Fruit fly (Drosophila melanogaster) whole organism, embryonic: ENCODE results near the gene Polr2I.

Experiments used
- Atf3 ChIP-seq: fragments of 200-800 bp; sonication (Bioruptor generic); optimal IDR thresholded peaks from 3 replicates; lab custom pipeline; 2016; ENCODE audit warnings: missing biosample characterization, missing genetic modification characterization
- Awh ChIP-seq: fragments of 200-800 bp; sonication (Bioruptor generic); IDR thresholded peaks from 2 replicates; pipeline ENCODE4, ENCODE4 v1.3.6; 2022; ENCODE audit warnings: missing biosample characterization, missing genetic modification characterization
- CG10431 ChIP-seq: fragments of 200-800 bp; sonication (Bioruptor generic); optimal IDR thresholded peaks from 3 replicates; lab custom pipeline; 2018; ENCODE audit warnings: missing biosample characterization, mild to moderate bottlenecking, missing genetic modification characterization
- CG11504 ChIP-seq: fragments of 200-800 bp; sonication (Bioruptor generic); optimal IDR thresholded peaks from 3 replicates; lab custom pipeline; 2019; ENCODE audit warnings: missing biosample characterization, mild to moderate bottlenecking, missing genetic modification characterization, moderate library complexity
- CG11696 ChIP-seq: fragments of 200-800 bp; sonication (Bioruptor generic); IDR thresholded peaks from 2 replicates; pipeline ENCODE4 v1.3.6; 2022; ENCODE audit warnings: missing biosample characterization, missing genetic modification characterization
- CG12219 ChIP-seq: fragments of 200-800 bp; sonication (Bioruptor generic); optimal IDR thresholded peaks from 3 replicates; lab custom pipeline; 2018; ENCODE audit warnings: missing biosample characterization, mild to moderate bottlenecking, missing genetic modification characterization
- CG13123 ChIP-seq: fragments of 200-800 bp; sonication (Bioruptor generic); optimal IDR thresholded peaks from 2 replicates; lab custom pipeline; 2016; ENCODE audit warnings: missing biosample characterization, missing genetic modification characterization
- CG13624 ChIP-seq: fragments of 200-800 bp; sonication (Bioruptor generic); optimal IDR thresholded peaks from 2 replicates; lab custom pipeline; 2016; ENCODE audit warnings: missing biosample characterization, missing genetic modification characterization
- CG15073 ChIP-seq: fragments of 200-800 bp; sonication (Bioruptor generic); optimal IDR thresholded peaks from 2 replicates; lab custom pipeline; 2016; ENCODE audit warnings: missing biosample characterization, missing genetic modification characterization
- CG2120 ChIP-seq: fragments of 200-800 bp; sonication (Bioruptor generic); optimal IDR thresholded peaks from 3 replicates; lab custom pipeline; 2016; ENCODE audit warnings: missing biosample characterization, missing genetic modification characterization
- CG32772 ChIP-seq: fragments of 200-800 bp; sonication (Bioruptor generic); IDR thresholded peaks from 2 replicates; pipeline ENCODE4 v1.3.6; 2022; ENCODE audit warnings: missing biosample characterization, missing genetic modification characterization
- CG3995 ChIP-seq: fragments of 200-800 bp; sonication (Bioruptor generic); optimal IDR thresholded peaks from 3 replicates; lab custom pipeline; 2016; ENCODE audit warnings: missing biosample characterization, missing genetic modification characterization
- CG43689 ChIP-seq: fragments of 200-800 bp; sonication (Bioruptor generic); IDR thresholded peaks from 2 replicates; pipeline ENCODE4 v1.3.6; 2022; ENCODE audit warnings: missing biosample characterization, missing genetic modification characterization
- CG4424 ChIP-seq: fragments of 200-800 bp; sonication (Bioruptor generic); optimal IDR thresholded peaks from 3 replicates; lab custom pipeline; 2016; ENCODE audit warnings: missing biosample characterization, missing genetic modification characterization
- CG4730 ChIP-seq: fragments of 200-800 bp; sonication (Bioruptor generic); IDR thresholded peaks from 2 replicates; pipeline ENCODE4 v1.3.6; 2022; ENCODE audit warnings: missing biosample characterization, missing genetic modification characterization
- CG7271 ChIP-seq: fragments of 200-800 bp; sonication (Bioruptor generic); optimal IDR thresholded peaks from 2 replicates; lab custom pipeline; 2018; ENCODE audit warnings: missing biosample characterization, mild to moderate bottlenecking, missing genetic modification characterization, moderate library complexity
- CG9437 ChIP-seq: fragments of 200-800 bp; sonication (Bioruptor generic); optimal IDR thresholded peaks from 2 replicates; lab custom pipeline; 2018; ENCODE audit warnings: missing biosample characterization, mild to moderate bottlenecking, missing genetic modification characterization
- CG9797 ChIP-seq: fragments of 200-800 bp; sonication (Bioruptor generic); optimal IDR thresholded peaks from 3 replicates; lab custom pipeline; 2018; ENCODE audit warnings: missing biosample characterization, mild to moderate bottlenecking, missing genetic modification characterization
- CoRest ChIP-seq: fragments of 200-800 bp; sonication (Bioruptor generic); optimal IDR thresholded peaks from 3 replicates; lab custom pipeline; 2018; ENCODE audit warnings: missing biosample characterization, mild to moderate bottlenecking, missing genetic modification characterization, moderate library complexity
- D19A ChIP-seq: fragments of 200-800 bp; optimal IDR thresholded peaks from 3 replicates; lab custom pipeline; 2019; ENCODE audit warnings: missing biosample characterization, mild to moderate bottlenecking, missing genetic modification characterization, moderate library complexity
- Dbx ChIP-seq: fragments of 200-800 bp; sonication (Bioruptor generic); IDR thresholded peaks from 3 replicates; pipeline ENCODE4 v1.3.6; 2022; ENCODE audit warnings: missing biosample characterization, missing genetic modification characterization
- E2f1 ChIP-seq: fragments of 200-800 bp; sonication (Bioruptor generic); IDR thresholded peaks from 2 replicates; pipeline ENCODE4 v1.3.6; 2022; ENCODE audit warnings: missing biosample characterization, missing genetic modification characterization
- Ets97D ChIP-seq: fragments of 200-800 bp; sonication (Bioruptor generic); optimal IDR thresholded peaks from 3 replicates; lab custom pipeline; 2016; ENCODE audit warnings: missing biosample characterization, missing genetic modification characterization
- NfI ChIP-seq: fragments of 200-800 bp; sonication (Bioruptor generic); optimal IDR thresholded peaks from 3 replicates; lab custom pipeline; 2018; ENCODE audit warnings: missing biosample characterization, mild to moderate bottlenecking, missing genetic modification characterization, moderate library complexity
- Optix ChIP-seq: fragments of 200-800 bp; sonication (Bioruptor generic); IDR thresholded peaks from 3 replicates; pipeline ENCODE4 v1.3.6; 2022; ENCODE audit warnings: missing biosample characterization, missing genetic modification characterization
- PHDP ChIP-seq: fragments of 200-800 bp; sonication (Bioruptor generic); optimal IDR thresholded peaks from 3 replicates; lab custom pipeline; 2018; ENCODE audit warnings: missing biosample characterization, mild to moderate bottlenecking, missing genetic modification characterization, moderate library complexity
- Scr ChIP-seq: fragments of 200-800 bp; sonication (Bioruptor generic); IDR thresholded peaks from 2 replicates; pipeline ENCODE4 v1.3.6; 2022; ENCODE audit warnings: missing biosample characterization, missing genetic modification characterization; ENCODE audit not compliant: partially characterized antibody
- Xrp1 ChIP-seq: fragments of 200-800 bp; sonication (Bioruptor generic); IDR thresholded peaks from 2 replicates; pipeline ENCODE4 v1.3.6; 2022; ENCODE audit warnings: missing biosample characterization, missing genetic modification characterization
- aop ChIP-seq: fragments of 200-800 bp; sonication (Bioruptor generic); IDR thresholded peaks from 2 replicates; pipeline ENCODE4 v1.3.6; 2022; ENCODE audit warnings: missing biosample characterization, missing genetic modification characterization
- ato ChIP-seq: fragments of 200-800 bp; sonication (Bioruptor generic); IDR thresholded peaks from 2 replicates; pipeline ENCODE4 v1.3.6; 2022; ENCODE audit warnings: missing biosample characterization, missing genetic modification characterization; ENCODE audit not compliant: partially characterized antibody
- az2 ChIP-seq: fragments of 200-800 bp; sonication (Bioruptor generic); optimal IDR thresholded peaks from 3 replicates; lab custom pipeline; 2016; ENCODE audit warnings: missing biosample characterization, missing genetic modification characterization
- croc ChIP-seq: fragments of 200-800 bp; sonication (Bioruptor generic); conservative IDR thresholded peaks from 3 replicates; pipeline ENCODE4 v1.3.6; 2022; ENCODE audit warnings: missing biosample characterization, missing genetic modification characterization
- dati ChIP-seq: fragments of 200-800 bp; sonication (Bioruptor generic); IDR thresholded peaks from 2 replicates; pipeline ENCODE4 v1.3.6; 2022; ENCODE audit warnings: missing biosample characterization, missing genetic modification characterization
- emc ChIP-seq: fragments of 200-800 bp; sonication (Bioruptor generic); optimal IDR thresholded peaks from 2 replicates; lab custom pipeline; 2016; ENCODE audit warnings: missing biosample characterization, missing genetic modification characterization
- ems ChIP-seq: fragments of 200-800 bp; sonication (Bioruptor generic); optimal IDR thresholded peaks from 3 replicates; lab custom pipeline; 2016; ENCODE audit warnings: missing biosample characterization, missing genetic modification characterization
- fd96Cb ChIP-seq: fragments of 200-800 bp; sonication (Bioruptor generic); optimal IDR thresholded peaks from 2 replicates; lab custom pipeline; 2018; ENCODE audit warnings: missing biosample characterization, mild to moderate bottlenecking, missing genetic modification characterization, moderate library complexity
- grau ChIP-seq: fragments of 200-800 bp; optimal IDR thresholded peaks from 3 replicates; lab custom pipeline; 2019; ENCODE audit warnings: missing biosample characterization, mild to moderate bottlenecking, missing genetic modification characterization, moderate library complexity
- gsb-n ChIP-seq: fragments of 200-800 bp; sonication (Bioruptor generic); optimal IDR thresholded peaks from 3 replicates; lab custom pipeline; 2018; ENCODE audit warnings: missing biosample characterization, mild to moderate bottlenecking, missing genetic modification characterization
- hb ChIP-seq: fragments of 200-800 bp; sonication (Bioruptor generic); IDR thresholded peaks from 3 replicates; pipeline ENCODE4 v1.3.6; 2022; ENCODE audit warnings: missing biosample characterization, missing genetic modification characterization; ENCODE audit not compliant: partially characterized antibody
- inv ChIP-seq: fragments of 200-800 bp; sonication (Bioruptor generic); IDR thresholded peaks from 2 replicates; pipeline ENCODE4 v1.3.6; 2022; ENCODE audit warnings: missing biosample characterization, missing genetic modification characterization; ENCODE audit not compliant: partially characterized antibody
- knrl ChIP-seq: fragments of 200-800 bp; sonication (Bioruptor generic); IDR thresholded peaks from 3 replicates; pipeline ENCODE4 v1.3.6; 2022; ENCODE audit warnings: missing biosample characterization, missing genetic modification characterization; ENCODE audit not compliant: partially characterized antibody
- lilli ChIP-seq: fragments of 200-800 bp; sonication (Bioruptor generic); optimal IDR thresholded peaks from 3 replicates; lab custom pipeline; 2016; ENCODE audit warnings: missing biosample characterization, missing genetic modification characterization
- pan ChIP-seq, 4 experiments: fragments of >200 bp in 3 of 4; fragments of 200-800 bp in 1 of 4; sonication (Bioruptor generic) in 1 of 4; optimal IDR thresholded peaks in 3 of 4; IDR thresholded peaks in 1 of 4; 2 replicates each; pipeline versions ENCODE4 v1.3.6 to Lab custom; 2017 to 2022; ENCODE audit warnings: missing biosample characterization in 2 of 4, missing genetic modification characterization in 2 of 4, mixed read lengths in 1 of 4
- scrt ChIP-seq: fragments of 200-800 bp; sonication (Bioruptor generic); optimal IDR thresholded peaks from 2 replicates; lab custom pipeline; 2018; ENCODE audit warnings: missing biosample characterization, mild to moderate bottlenecking, missing genetic modification characterization, moderate library complexity
- shn ChIP-seq: fragments of 200-800 bp; sonication (Bioruptor generic); optimal IDR thresholded peaks from 3 replicates; lab custom pipeline; 2016; ENCODE audit warnings: missing biosample characterization, missing genetic modification characterization
- stc ChIP-seq: fragments of 200-800 bp; sonication (Bioruptor generic); IDR thresholded peaks from 2 replicates; pipeline ENCODE4 v1.3.6; 2022; ENCODE audit warnings: missing biosample characterization, missing genetic modification characterization
- tgo ChIP-seq: fragments of 200-800 bp; sonication (Bioruptor generic); IDR thresholded peaks from 3 replicates; pipeline ENCODE4 v1.3.6; 2022; ENCODE audit warnings: missing biosample characterization, missing genetic modification characterization
- toy ChIP-seq: fragments of 200-800 bp; sonication (Bioruptor generic); IDR thresholded peaks from 2 replicates; pipeline ENCODE4 v1.3.6; 2022; ENCODE audit warnings: missing biosample characterization, missing genetic modification characterization

Gene Polr2I

dm6 chr3R:14346838-14347745 lies 38.2 kb downstream of the Polr2I start (continued):
- TF ChIP-seq aop (GFP tag; lab: Robert Waterston, UW) (no peak), CG3995 (GFP tag; lab: Kevin White, UChicago) (peak; percentile 14), Scr (no peak), gsb-n (tag; lab: Kevin White, UChicago) (peak; percentile 14), E2f1 (GFP tag; lab: Robert Waterston, UW) (peak; percentile 27; the same call in 1 of the 2 replicates), CoRest (tag; lab: Kevin White, UChicago) (peak; percentile 75), Ets97D (GFP tag; lab: Kevin White, UChicago) (no peak), CG9797 (GFP tag; lab: Kevin White, UChicago) (no peak), toy (GFP tag; lab: Robert Waterston, UW) (peak; percentile 16; the same call in 1 of the 2 replicates), CG13123 (GFP tag; lab: Kevin White, UChicago) (peak; percentile 8), stc (GFP tag; lab: Robert Waterston, UW) (0 out of 2 replicates have a peak, but pooled peaks have one; percentile 26), lilli (GFP tag; lab: Kevin White, UChicago) (peak; percentile 61), CG4730 (GFP tag; lab: Robert Waterston, UW) (0 out of 2 replicates have a peak, but pooled peaks have one; percentile 32), hb (GFP tag; lab: Robert Waterston, UW) (no peak), CG15073 (GFP tag; lab: Kevin White, UChicago) (no peak), CG10431 (GFP tag; lab: Kevin White, UChicago) (no peak), grau (tag; lab: Kevin White, UChicago) (peak; percentile 78), CG32772 (GFP tag; lab: Robert Waterston, UW) (0 out of 2 replicates have a peak, but pooled peaks have one; percentile 13), ato (GFP tag; lab: Robert Waterston, UW) (no peak), Atf3 (GFP tag; lab: Kevin White, UChicago) (no peak), emc (GFP tag; lab: Kevin White, UChicago) (no peak), CG13624 (GFP tag; lab: Kevin White, UChicago) (peak; percentile 21), CG12219 (GFP tag; lab: Kevin White, UChicago) (peak; percentile 40), CG11504 (tag; lab: Kevin White, UChicago) (peak; percentile 100), croc (GFP tag; lab: Robert Waterston, UW) (no peak), Dbx (GFP tag; lab: Robert Waterston, UW) (peak; percentile 51; the same call in 1 of the 3 replicates), CG2120 (GFP tag; lab: Kevin White, UChicago) (peak; percentile 76), CG4424 (GFP tag; lab: Kevin White, UChicago) (peak; percentile 64), PHDP (tag; lab: Kevin White, UChicago) (peak; percentile 64), D19A (tag; lab: Kevin White, UChicago) (peak; percentile 49), scrt (GFP tag; lab: Kevin White, UChicago) (peak; percentile 66), NfI (GFP tag; lab: Kevin White, UChicago) (peak; percentile 68), Awh (GFP tag; lab: Robert Waterston, UW) (0 out of 2 replicates have a peak, but pooled peaks have one; percentile 22), shn (GFP tag; lab: Kevin White, UChicago) (no peak), dati (GFP tag; lab: Robert Waterston, UW) (no peak), az2 (peak; percentile 40), CG43689 (no peak), fd96Cb (tag; lab: Kevin White, UChicago) (peak; percentile 65), Optix (no peak), inv (no peak), pan (optimal IDR thresholded peaks at IDR 0.05; lab: Kevin White, UChicago) (no peak), pan (GFP tag; optimal IDR thresholded peaks at IDR 0.05 in 1 of 2, IDR thresholded peaks at IDR 0.05 in 1 of 2) (peak in 1 of 2 experiments; percentile 61), ems (no peak), CG9437 (GFP tag; lab: Kevin White, UChicago) (peak; percentile 5), tgo (GFP tag; lab: Robert Waterston, UW) (peak; percentile 39; the same call in 2 of the 3 replicates), knrl (GFP tag; lab: Robert Waterston, UW) (no peak), CG11696 (GFP tag; lab: Robert Waterston, UW) (0 out of 2 replicates have a peak, but pooled peaks have one; percentile 25), Xrp1 (peak; percentile 65), CG7271 (tag; lab: Kevin White, UChicago) (no peak)
